Worm (Caenorhabditis elegans) whole organism, late embryonic: ENCODE results near the gene T23B12.5.

Experiments used
- ama-1 ChIP-seq: fragments of 150-350 bp; optimal IDR thresholded peaks from 2 replicates; lab custom pipeline; 2014
- nhr-11 ChIP-seq: fragments of 150-350 bp; optimal IDR thresholded peaks from 2 replicates; lab custom pipeline; 2014; ENCODE audit warnings: missing biosample characterization, missing genetic modification characterization
- ref-2 ChIP-seq: sonication (generic microtip); optimal IDR thresholded peaks from 2 replicates; lab custom pipeline; 2016; ENCODE audit warnings: missing genetic modification characterization, missing compliant biosample characterization
- tbx-2 ChIP-seq: sonication (generic microtip); optimal IDR thresholded peaks from 2 replicates; lab custom pipeline; 2016; ENCODE audit warnings: missing genetic modification characterization, missing compliant biosample characterization
- unc-3 ChIP-seq, 2 experiments: fragments of 200-800 bp in 1 of 2; sonication (Bioruptor generic) in 1 of 2; sonication (generic microtip) in 1 of 2; conservative IDR thresholded peaks in 1 of 2; optimal IDR thresholded peaks in 1 of 2; 2 replicates each; pipeline versions ENCODE4 v1.3.6 to Lab custom; 2016 to 2022; ENCODE audit warnings: missing compliant biosample characterization in 2 of 2, missing genetic modification characterization in 2 of 2, missing genetic modification reagents in 1 of 2

DNA sequence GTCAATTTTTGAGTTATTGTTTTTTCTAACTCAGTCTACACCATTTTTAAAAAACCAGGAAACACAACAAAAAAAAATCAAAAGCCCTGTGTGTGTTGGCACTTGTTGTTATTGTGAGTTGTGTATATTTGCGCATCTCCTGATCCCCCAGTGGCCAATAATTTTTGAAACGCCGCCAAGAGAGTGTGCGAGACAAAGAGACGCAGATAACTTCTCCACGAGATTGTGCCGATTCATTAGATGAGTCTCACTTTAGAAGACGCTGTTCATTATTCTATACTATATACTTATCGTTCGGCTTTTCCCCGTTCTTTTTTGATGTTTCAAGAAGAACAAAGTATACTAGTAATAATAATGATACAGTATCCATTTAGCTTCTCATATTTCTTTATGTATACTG lies 2.9 kb upstream of the T23B12.5 start:
- TF ChIP-seq ama-1 (lab: Kevin White, UChicago) (no peak), nhr-11 (no peak), unc-3 (GFP tag; conservative IDR thresholded peaks at IDR 0.05; lab: Robert Waterston, UW) (no peak), unc-3 (tag; optimal IDR thresholded peaks at IDR 0.05; lab: Kevin White, UChicago) (no peak), ref-2 (tag; lab: Kevin White, UChicago) (no peak), tbx-2 (tag; lab: Kevin White, UChicago) (no peak)
